Fruit fly (Drosophila melanogaster) whole organism, adult: ENCODE results near the gene CG17475.
A peak's percentile ranks its signal among the peaks of the same experiment; 100 is the strongest.

Experiments
- CG11617 ChIP-seq: fragments of 200-800 bp; sonication (Bioruptor generic); optimal IDR thresholded peaks from 2 replicates; lab custom pipeline; 2017; ENCODE audit warnings: mild to moderate bottlenecking, missing biosample characterization, missing genetic modification reagents, missing genetic modification characterization
- CG12768 ChIP-seq: fragments of 200-800 bp; sonication (Bioruptor generic); optimal IDR thresholded peaks from 2 replicates; lab custom pipeline; 2017; ENCODE audit warnings: missing biosample characterization, missing genetic modification characterization, mild to moderate bottlenecking, moderate library complexity, missing genetic modification reagents
- CG14711 ChIP-seq: fragments of 200-800 bp; sonication (Bioruptor generic); optimal IDR thresholded peaks from 2 replicates; lab custom pipeline; 2018; ENCODE audit warnings: missing biosample characterization, mild to moderate bottlenecking, missing genetic modification characterization, moderate library complexity
- CG1620 ChIP-seq: fragments of 200-800 bp; sonication (Bioruptor generic); optimal IDR thresholded peaks from 2 replicates; lab custom pipeline; 2016; ENCODE audit warnings: missing biosample characterization, missing genetic modification characterization
- CG33017 ChIP-seq: fragments of 200-800 bp; sonication (Bioruptor generic); optimal IDR thresholded peaks from 2 replicates; lab custom pipeline; 2018; ENCODE audit warnings: missing biosample characterization, mild to moderate bottlenecking, missing genetic modification characterization, moderate library complexity
- CG5204 ChIP-seq: fragments of 200-800 bp; sonication (Bioruptor generic); optimal IDR thresholded peaks from 2 replicates; lab custom pipeline; 2016; ENCODE audit warnings: missing biosample characterization, missing genetic modification characterization
- CG7045 ChIP-seq: fragments of 200-800 bp; sonication (Bioruptor generic); optimal IDR thresholded peaks from 2 replicates; lab custom pipeline; 2017; ENCODE audit warnings: missing biosample characterization, mild to moderate bottlenecking, missing genetic modification characterization
- CG7101 ChIP-seq: fragments of 200-800 bp; sonication (Bioruptor generic); optimal IDR thresholded peaks from 2 replicates; lab custom pipeline; 2018; ENCODE audit warnings: missing biosample characterization, mild to moderate bottlenecking, missing genetic modification characterization, moderate library complexity
- Clk ChIP-seq: fragments of 200-800 bp; sonication (Bioruptor generic); optimal IDR thresholded peaks from 2 replicates; lab custom pipeline; 2017; ENCODE audit warnings: missing biosample characterization, missing genetic modification characterization
- Crg-1 ChIP-seq: fragments of 200-800 bp; sonication (Bioruptor generic); optimal IDR thresholded peaks from 2 replicates; lab custom pipeline; 2016; ENCODE audit warnings: missing biosample characterization, missing genetic modification characterization
- Hr96 ChIP-seq: fragments of 200-800 bp; sonication (Bioruptor generic); optimal IDR thresholded peaks from 2 replicates; lab custom pipeline; 2016; ENCODE audit warnings: missing biosample characterization, missing genetic modification characterization
- Mnt ChIP-seq: fragments of 200-800 bp; sonication (Bioruptor generic); optimal IDR thresholded peaks from 2 replicates; lab custom pipeline; 2016; ENCODE audit warnings: missing biosample characterization, mild to moderate bottlenecking, missing genetic modification characterization
- bab1 ChIP-seq: fragments of 200-800 bp; sonication (Bioruptor generic); optimal IDR thresholded peaks from 3 replicates; lab custom pipeline; 2019; ENCODE audit warnings: missing biosample characterization, mild to moderate bottlenecking, missing genetic modification characterization, moderate library complexity
- cic ChIP-seq: fragments of 200-800 bp; sonication (Bioruptor generic); optimal IDR thresholded peaks from 2 replicates; lab custom pipeline; 2017; ENCODE audit warnings: missing biosample characterization, mild to moderate bottlenecking, missing genetic modification characterization, moderate library complexity
- cnc ChIP-seq, 2 experiments: fragments of >200 bp; optimal IDR thresholded peaks; 2 replicates each; lab custom pipeline; 2017
- kay ChIP-seq: fragments of 200-800 bp; sonication (Bioruptor generic); peaks from one replicate; lab custom pipeline; 2016; ENCODE audit warnings: missing biosample characterization, missing genetic modification characterization, borderline replicate concordance
- ovo ChIP-seq: fragments of 200-800 bp; sonication (Bioruptor generic); optimal IDR thresholded peaks from 2 replicates; lab custom pipeline; 2016; ENCODE audit warnings: missing biosample characterization, missing genetic modification characterization
- pad ChIP-seq: fragments of 200-800 bp; sonication (Bioruptor generic); optimal IDR thresholded peaks from 3 replicates; lab custom pipeline; 2017; ENCODE audit warnings: missing biosample characterization, missing genetic modification characterization, mild to moderate bottlenecking, moderate library complexity, missing genetic modification reagents
- tj ChIP-seq: fragments of 200-800 bp; sonication (Bioruptor generic); optimal IDR thresholded peaks from 3 replicates; lab custom pipeline; 2017; ENCODE audit warnings: missing biosample characterization, mild to moderate bottlenecking, missing genetic modification characterization, moderate library complexity
- toe ChIP-seq: fragments of 200-800 bp; sonication (Bioruptor generic); optimal IDR thresholded peaks from 2 replicates; lab custom pipeline; 2016; ENCODE audit warnings: missing biosample characterization, missing genetic modification characterization

Gene CG17475

DNA sequence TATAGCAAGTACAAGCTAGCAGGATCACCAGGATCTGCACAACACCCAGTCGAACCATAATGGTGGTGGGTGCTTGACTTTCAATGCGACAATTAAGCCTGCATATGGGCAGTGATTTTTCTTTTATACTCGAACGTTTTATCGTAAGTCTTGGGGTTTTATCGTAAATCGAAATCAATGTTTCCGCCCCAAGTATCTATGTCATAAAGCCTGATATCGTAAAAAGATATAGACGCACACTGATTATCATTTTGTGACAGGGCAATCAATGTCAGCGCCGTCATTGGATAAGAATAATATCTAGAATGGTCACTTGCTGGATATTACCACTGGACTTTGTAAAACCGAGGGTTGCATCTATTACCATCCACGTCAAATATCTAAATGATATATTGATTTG lies at the start of gene CG17475:
Gene CG17475 (minus strand): TSS at position 101 of the 400 bp plus-strand sequence.
- TF ChIP-seq ovo (GFP tag; lab: Kevin White, UChicago), result no peak
- TF ChIP-seq CG7045 (GFP tag; lab: Kevin White, UChicago), result no peak
- TF ChIP-seq CG14711 (tag; lab: Kevin White, UChicago), result no peak
- TF ChIP-seq pad, result no peak

DNA sequence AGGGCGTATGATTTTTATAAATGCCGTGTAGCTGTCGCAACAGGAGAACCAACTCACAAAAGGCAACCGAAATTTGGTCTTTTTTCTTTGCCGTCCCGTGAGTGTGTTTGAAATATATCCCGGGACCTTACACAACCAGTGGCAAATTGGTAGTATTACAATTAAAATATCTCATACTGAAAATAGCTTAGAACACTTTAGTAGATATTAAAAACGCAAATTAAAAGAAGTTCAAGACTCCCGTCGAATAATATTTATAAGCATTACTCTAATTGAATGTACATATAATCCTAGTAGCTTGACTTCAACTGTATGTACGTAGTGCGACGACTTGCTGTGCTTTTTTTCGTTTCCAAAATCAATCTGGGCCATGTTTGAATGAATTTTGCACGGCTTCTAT lies 47.9 kb upstream of the CG17475 start:
- no peak for TF ChIP-seq kay (GFP tag; lab: Kevin White, UChicago)
- no peak for TF ChIP-seq Mnt (GFP tag; lab: Kevin White, UChicago)
- TF ChIP-seq bab1 (GFP tag; lab: Kevin White, UChicago), result no peak
- TF ChIP-seq Clk (GFP tag; lab: Kevin White, UChicago), result no peak
- no peak for TF ChIP-seq CG14711 (tag; lab: Kevin White, UChicago)
- TF ChIP-seq pad, result no peak
- TF ChIP-seq CG33017 (tag; lab: Kevin White, UChicago), result no peak
- no peak for TF ChIP-seq ovo (GFP tag; lab: Kevin White, UChicago)
- no peak for TF ChIP-seq Crg-1 (GFP tag; lab: Kevin White, UChicago)
- TF ChIP-seq CG7045 (GFP tag; lab: Kevin White, UChicago), result no peak
- TF ChIP-seq CG5204 (GFP tag; lab: Kevin White, UChicago), result no peak
- no peak for TF ChIP-seq tj (GFP tag; lab: Kevin White, UChicago)
- no peak for TF ChIP-seq cnc (optimal IDR thresholded peaks at IDR 0.05; lab: Kevin White, UChicago)
- no peak for TF ChIP-seq CG11617 (GFP tag; lab: Kevin White, UChicago)
- TF ChIP-seq CG1620 (GFP tag; lab: Kevin White, UChicago), result no peak
- TF ChIP-seq cic (GFP tag; lab: Kevin White, UChicago), result no peak
- TF ChIP-seq CG12768 (GFP tag; lab: Kevin White, UChicago), result no peak

DNA sequence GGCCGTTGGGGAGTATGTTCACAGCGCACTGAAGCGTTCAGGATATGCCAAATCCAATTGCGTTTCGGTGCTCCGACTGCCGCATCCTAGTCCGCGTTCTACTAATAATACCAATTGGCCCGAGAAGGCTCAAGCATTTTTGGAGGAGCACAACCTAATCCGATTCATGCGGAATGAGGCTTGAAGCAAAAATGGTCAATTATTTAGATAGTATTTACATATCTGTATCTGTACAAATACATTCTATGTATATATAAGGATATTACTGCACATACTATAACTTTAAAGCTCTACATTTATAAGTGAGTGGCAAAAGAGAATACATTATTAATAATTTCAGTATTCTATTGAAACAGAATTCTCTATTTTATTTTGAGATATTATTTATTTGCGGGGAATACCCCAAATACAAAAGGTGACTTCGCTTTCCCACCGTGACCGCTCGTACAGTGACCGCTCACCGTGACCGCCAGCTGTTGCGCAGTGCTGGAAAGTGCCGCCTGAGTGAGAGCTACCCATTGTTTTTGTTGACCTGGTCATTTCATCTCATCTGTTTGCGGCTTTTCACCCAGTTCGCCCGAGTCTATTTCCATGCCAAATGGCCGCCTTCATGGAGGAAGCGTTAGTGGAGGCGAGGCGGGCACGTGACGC lies 21.3 kb upstream of the CG17475 start, which contains the start of gene CG5292:
Gene CG5292 (plus strand): TSS at position 486 of the 651 bp plus-strand sequence.
- TF ChIP-seq CG33017 (tag; lab: Kevin White, UChicago) (peak; percentile 65), ovo (GFP tag; lab: Kevin White, UChicago) (peak; percentile 55), CG12768 (GFP tag; lab: Kevin White, UChicago) (no peak), CG11617 (GFP tag; lab: Kevin White, UChicago) (peak; percentile 46), CG7101 (tag; lab: Kevin White, UChicago) (peak; percentile 64), CG5204 (GFP tag; lab: Kevin White, UChicago) (peak; percentile 41), pad (peak; percentile 31), CG7045 (GFP tag; lab: Kevin White, UChicago) (peak; percentile 12), kay (GFP tag; lab: Kevin White, UChicago) (no peak), toe (GFP tag; lab: Kevin White, UChicago) (peak; percentile 52), tj (GFP tag; lab: Kevin White, UChicago) (peak; percentile 37), Hr96 (GFP tag; lab: Kevin White, UChicago) (peak; percentile 34), Mnt (GFP tag; lab: Kevin White, UChicago) (peak; percentile 80), bab1 (GFP tag; lab: Kevin White, UChicago) (peak; percentile 70), cic (GFP tag; lab: Kevin White, UChicago) (no peak), CG1620 (GFP tag; lab: Kevin White, UChicago) (peak; percentile 54), Crg-1 (GFP tag; lab: Kevin White, UChicago) (peak; percentile 38), Clk (GFP tag; lab: Kevin White, UChicago) (no peak), cnc (optimal IDR thresholded peaks at IDR 0.05; lab: Kevin White, UChicago) (no peak), CG14711 (tag; lab: Kevin White, UChicago) (peak; percentile 48)

DNA sequence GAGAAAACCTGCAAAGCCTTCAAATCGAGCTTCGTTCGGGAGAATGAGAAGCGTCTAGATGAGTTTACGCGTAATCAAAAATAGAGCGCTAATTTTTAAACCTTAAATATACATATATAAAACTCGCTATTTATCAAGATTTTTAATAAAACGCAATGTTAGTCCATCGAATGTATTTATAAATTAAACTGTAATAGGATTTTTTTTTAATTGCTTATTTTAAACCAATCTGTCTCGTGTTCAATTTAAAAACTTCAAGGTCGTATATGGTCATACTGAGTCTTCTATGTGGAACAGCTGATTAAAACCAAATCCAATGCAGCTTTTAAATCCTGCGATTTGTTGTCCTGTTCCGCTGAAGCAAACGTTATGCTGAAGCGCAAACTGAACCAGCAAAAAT lies 20.1 kb upstream of the CG17475 start, which contains the start of gene Smug:
Gene Smug (plus strand): TSS at position 301 of the 400 bp plus-strand sequence.
- no peak for TF ChIP-seq CG12768 (GFP tag; lab: Kevin White, UChicago)
- no peak for TF ChIP-seq CG7101 (tag; lab: Kevin White, UChicago)
- no peak for TF ChIP-seq ovo (GFP tag; lab: Kevin White, UChicago)
- TF ChIP-seq CG33017 (tag; lab: Kevin White, UChicago), result no peak
- no peak for TF ChIP-seq pad

DNA sequence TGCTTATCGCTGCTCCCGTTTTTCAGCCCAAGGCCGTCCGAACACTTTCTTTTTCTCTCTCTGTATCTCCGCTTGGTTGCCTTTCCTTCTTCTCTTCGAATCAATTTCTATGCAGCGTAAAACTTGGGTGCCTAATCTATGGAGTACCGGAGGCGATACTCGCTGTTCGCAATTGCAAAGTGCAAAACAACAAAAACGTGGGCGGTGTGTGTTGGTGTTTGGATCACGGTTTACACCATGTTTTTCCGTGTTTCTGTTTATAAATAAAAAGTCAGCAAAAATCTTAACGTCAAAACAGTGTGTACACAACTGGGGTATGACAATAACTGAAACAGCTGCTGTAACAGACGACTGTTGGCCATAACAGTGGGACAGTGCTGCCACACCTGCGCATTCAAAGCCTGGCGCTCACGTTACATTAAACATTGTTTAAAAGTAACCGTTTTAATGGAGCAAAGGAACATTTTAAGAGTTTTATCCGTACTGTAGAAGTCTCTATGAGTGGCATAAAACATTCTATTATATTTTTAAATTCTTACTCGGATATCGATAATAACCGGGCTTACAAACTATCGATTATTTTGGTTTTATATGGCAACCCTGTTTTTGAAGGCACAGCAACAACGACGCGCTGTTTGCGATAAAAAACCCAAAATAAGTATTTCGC lies 19.0 kb upstream of the CG17475 start, which contains the start of the genes m-cup and Det:
Gene m-cup (minus strand): TSS at position 333 of the 667 bp plus-strand sequence.
Gene Det (plus strand): TSS at position 588 of the 667 bp plus-strand sequence.
- no peak for TF ChIP-seq CG7101 (tag; lab: Kevin White, UChicago)
- TF ChIP-seq CG14711 (tag; lab: Kevin White, UChicago), result peak; percentile 89
- peak; percentile 25 for TF ChIP-seq pad
- peak; percentile 89 for TF ChIP-seq tj (GFP tag; lab: Kevin White, UChicago)
- peak; percentile 24 for TF ChIP-seq Mnt (GFP tag; lab: Kevin White, UChicago)
- peak; percentile 46 for TF ChIP-seq Hr96 (GFP tag; lab: Kevin White, UChicago)
- TF ChIP-seq bab1 (GFP tag; lab: Kevin White, UChicago), result peak; percentile 75
- no peak for TF ChIP-seq Clk (GFP tag; lab: Kevin White, UChicago)
- peak; percentile 56 for TF ChIP-seq CG5204 (GFP tag; lab: Kevin White, UChicago)
- no peak for TF ChIP-seq ovo (GFP tag; lab: Kevin White, UChicago)
- no peak for TF ChIP-seq CG7045 (GFP tag; lab: Kevin White, UChicago)
- peak; percentile 17 for TF ChIP-seq kay (GFP tag; lab: Kevin White, UChicago)
- TF ChIP-seq CG1620 (GFP tag; lab: Kevin White, UChicago), result peak; percentile 62
- TF ChIP-seq toe (GFP tag; lab: Kevin White, UChicago), result peak; percentile 54
- no peak for TF ChIP-seq CG12768 (GFP tag; lab: Kevin White, UChicago)
